Fruit fly (Drosophila melanogaster): Measurements from ENCODE around the gene Ald1.
A peak's percentile ranks its signal among the peaks of the same experiment; 100 is the strongest.

Ald1 gene

DNA sequence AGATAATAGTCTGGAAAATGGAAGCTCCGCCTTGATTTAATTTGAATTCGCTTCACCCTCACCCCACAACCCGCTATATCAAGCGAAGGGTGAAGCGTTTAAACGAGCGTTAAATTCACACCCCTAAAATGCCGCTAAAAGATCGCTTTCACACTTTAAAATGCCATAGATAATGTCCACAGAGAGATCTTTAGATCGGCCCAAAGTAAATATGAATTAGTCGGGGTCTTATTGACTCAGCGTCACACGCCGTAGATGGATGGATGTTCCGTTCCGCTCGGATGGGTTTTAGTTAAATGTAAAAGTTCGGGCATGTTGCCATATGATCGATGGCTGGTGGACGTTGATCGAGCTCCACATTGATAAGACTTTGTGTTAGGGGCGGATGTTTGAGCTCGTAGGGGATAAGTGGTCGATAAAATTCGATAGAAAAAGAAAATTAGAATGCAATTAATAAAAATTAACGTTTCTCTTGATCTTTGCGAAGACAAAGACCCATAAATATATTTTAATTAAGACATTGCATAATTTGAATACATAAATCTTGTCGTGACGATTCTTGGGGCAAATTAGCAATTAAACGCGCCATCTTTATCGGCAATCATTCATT lies 33.3 kb downstream of the Ald1 start (continued):
- no peak for TF ChIP-seq Sin3A (optimal IDR thresholded peaks at IDR 0.05)
- peak; percentile 72 for TF ChIP-seq CG11696 (GFP tag; IDR thresholded peaks at IDR 0.05)
- TF ChIP-seq CG14965 (GFP tag; optimal IDR thresholded peaks at IDR 0.05; ENCODE audit: borderline replicate concordance): peak; percentile 77
- peak; percentile 87 for TF ChIP-seq CG16863 (GFP tag; optimal IDR thresholded peaks at IDR 0.05)
- TF ChIP-seq CG10565 (GFP tag; optimal IDR thresholded peaks at IDR 0.05): peak; percentile 42
- no peak for TF ChIP-seq Dll (GFP tag; IDR thresholded peaks at IDR 0.05; ENCODE audit: partially characterized antibody)
- peak; percentile 85 for TF ChIP-seq gce (GFP tag; IDR thresholded peaks at IDR 0.05)
- TF ChIP-seq Dfd (GFP tag; optimal IDR thresholded peaks at IDR 0.05): no peak
- TF ChIP-seq CG34422 (GFP tag; IDR thresholded peaks at IDR 0.05): peak; percentile 44; the same call in 1 of the 3 replicates
- peak; percentile 74 for TF ChIP-seq CG4282 (GFP tag; optimal IDR thresholded peaks at IDR 0.05)
- peak; percentile 69 for TF ChIP-seq Dek (tag; optimal IDR thresholded peaks at IDR 0.05)
- peak; percentile 24 for TF ChIP-seq CG30020 (tag; optimal IDR thresholded peaks at IDR 0.05)
- TF ChIP-seq pita (GFP tag; optimal IDR thresholded peaks at IDR 0.05): no peak
- TF ChIP-seq CG9797 (GFP tag; optimal IDR thresholded peaks at IDR 0.05): peak; percentile 3
- TF ChIP-seq CG15011 (GFP tag; optimal IDR thresholded peaks at IDR 0.05): peak; percentile 86
- TF ChIP-seq chinmo (GFP tag; IDR thresholded peaks at IDR 0.05; ENCODE audit: partially characterized antibody): no peak
- TF ChIP-seq slbo (GFP tag; IDR thresholded peaks at IDR 0.05): peak; percentile 79
- no peak for TF ChIP-seq knrl (GFP tag; IDR thresholded peaks at IDR 0.05; ENCODE audit: partially characterized antibody)
- peak; percentile 90 for TF ChIP-seq sob (GFP tag; IDR thresholded peaks at IDR 0.05)
- TF ChIP-seq gsb (GFP tag; IDR thresholded peaks at IDR 0.05): peak; percentile 80
- peak; percentile 83 for TF ChIP-seq CG10431 (GFP tag; optimal IDR thresholded peaks at IDR 0.05)
- TF ChIP-seq Tbp (GFP tag; optimal IDR thresholded peaks at IDR 0.05): no peak
- TF ChIP-seq bbx (GFP tag; IDR thresholded peaks at IDR 0.05; ENCODE audit: partially characterized antibody): no peak
- TF ChIP-seq CG3407 (GFP tag; optimal IDR thresholded peaks at IDR 0.05): peak; percentile 96
- TF ChIP-seq zen (tag; optimal IDR thresholded peaks at IDR 0.05): no peak
- TF ChIP-seq trh (GFP tag; optimal IDR thresholded peaks at IDR 0.05): peak; percentile 76
- TF ChIP-seq CG12236 (GFP tag; optimal IDR thresholded peaks at IDR 0.05): peak; percentile 89
- TF ChIP-seq CG13123 (GFP tag; optimal IDR thresholded peaks at IDR 0.05): peak; percentile 94
- peak; percentile 73 for TF ChIP-seq ash1 (GFP tag; optimal IDR thresholded peaks at IDR 0.05)
- TF ChIP-seq CG11504 (tag; optimal IDR thresholded peaks at IDR 0.05): peak; percentile 62
- no peak; the same call in 1 of the 2 replicates for TF ChIP-seq Ravus (GFP tag; IDR thresholded peaks at IDR 0.05)
- peak; percentile 64 for TF ChIP-seq fd96Cb (tag; optimal IDR thresholded peaks at IDR 0.05)
- peak; percentile 82 for TF ChIP-seq CG3065 (GFP tag; optimal IDR thresholded peaks at IDR 0.05)
- TF ChIP-seq CG12104 (GFP tag; optimal IDR thresholded peaks at IDR 0.05): peak; percentile 77
- TF ChIP-seq CG14667 (GFP tag; IDR thresholded peaks at IDR 0.05): peak; percentile 44; the same call in 1 of the 2 replicates
- 0 out of 2 replicates have a peak, but pooled peaks have one; percentile 18 for TF ChIP-seq CG10959 (GFP tag; IDR thresholded peaks at IDR 0.05)
- peak; percentile 72 for TF ChIP-seq peb (GFP tag; IDR thresholded peaks at IDR 0.05)
- TF ChIP-seq Mad (GFP tag; optimal IDR thresholded peaks at IDR 0.05): peak; percentile 80
- peak; percentile 66 for TF ChIP-seq Jarid2 (GFP tag; optimal IDR thresholded peaks at IDR 0.05)
- no peak for TF ChIP-seq CG14860 (GFP tag; IDR thresholded peaks at IDR 0.05; ENCODE audit: partially characterized antibody)
- TF ChIP-seq slou (GFP tag; optimal IDR thresholded peaks at IDR 0.05): peak; percentile 80
- peak; percentile 61; the same call in 1 of the 3 replicates for TF ChIP-seq CG11093 (GFP tag; IDR thresholded peaks at IDR 0.05)
- TF ChIP-seq row (GFP tag; IDR thresholded peaks at IDR 0.05): no peak
- peak; percentile 49; the same call in 1 of the 3 replicates for TF ChIP-seq CG14050 (GFP tag; IDR thresholded peaks at IDR 0.05)
- TF ChIP-seq schlank (tag; optimal IDR thresholded peaks at IDR 0.05): peak; percentile 94
- TF ChIP-seq CG3838 (GFP tag; optimal IDR thresholded peaks at IDR 0.05): peak; percentile 73
- TF ChIP-seq danr (GFP tag; IDR thresholded peaks at IDR 0.05): peak; percentile 77
- TF ChIP-seq gsb-n (tag; optimal IDR thresholded peaks at IDR 0.05): peak; percentile 87
- TF ChIP-seq CG12155 (GFP tag; optimal IDR thresholded peaks at IDR 0.05): peak; percentile 38
- TF ChIP-seq sc (optimal IDR thresholded peaks at IDR 0.05): no peak
- TF ChIP-seq sc (GFP tag; optimal IDR thresholded peaks at IDR 0.05): peak; percentile 93
